Worm (Caenorhabditis elegans): ENCODE data around the gene clec-4.

ce11 chrII:12606900-12607299, 26.0 kb upstream of the clec-4 start, which contains the start of gene Y38E10A.8:
- TF ChIP-seq dpff-1 (tag; optimal IDR thresholded peaks at IDR 0.05) (no peak), nfya-2 (GFP tag; IDR thresholded peaks at IDR 0.05) (no peak), sea-2 (GFP tag; IDR thresholded peaks at IDR 0.05) (no peak), nhr-80 (tag; optimal IDR thresholded peaks at IDR 0.05) (no peak), Y53F4B.3 (GFP tag; IDR thresholded peaks at IDR 0.05) (no peak), ceh-91 (GFP tag; IDR thresholded peaks at IDR 0.05) (no peak), ZK185.1 (tag; optimal IDR thresholded peaks at IDR 0.05; ENCODE audit: poor library complexity, severe bottlenecking) (no peak), ceh-100 (GFP tag; IDR thresholded peaks at IDR 0.05) (no peak), snpc-3.4 (tag; optimal IDR thresholded peaks at IDR 0.05) (no peak)

Measured in whole organism, young adult.